Fruit fly (Drosophila melanogaster) whole organism, embryonic: ENCODE measurements around the gene Neto.

Experiments
- CG11093 ChIP-seq: fragments of 200-800 bp; sonication (Bioruptor generic); IDR thresholded peaks from 3 replicates; pipeline ENCODE4 v1.3.6; 2022; ENCODE audit warnings: missing biosample characterization, missing genetic modification characterization
- CG11398 ChIP-seq: fragments of 200-800 bp; sonication (Bioruptor generic); optimal IDR thresholded peaks from 2 replicates; lab custom pipeline; 2016; ENCODE audit warnings: missing biosample characterization, missing genetic modification characterization
- CG11723 ChIP-seq: fragments of 200-800 bp; sonication (Bioruptor generic); optimal IDR thresholded peaks from 2 replicates; lab custom pipeline; 2017; ENCODE audit warnings: missing biosample characterization, mild to moderate bottlenecking, missing genetic modification characterization
- CG12155 ChIP-seq: fragments of 200-800 bp; sonication (Bioruptor generic); optimal IDR thresholded peaks from 3 replicates; lab custom pipeline; 2016; ENCODE audit warnings: missing biosample characterization, missing genetic modification characterization
- CG12744 ChIP-seq: fragments of 200-800 bp; sonication (Bioruptor generic); optimal IDR thresholded peaks from 2 replicates; lab custom pipeline; 2016; ENCODE audit warnings: missing biosample characterization, missing genetic modification characterization
- CG14014 ChIP-seq: fragments of 200-800 bp; sonication (Bioruptor generic); IDR thresholded peaks from 2 replicates; pipeline ENCODE4 v1.3.6; 2022; ENCODE audit warnings: missing biosample characterization, missing genetic modification characterization
- CG17186 ChIP-seq: fragments of 200-800 bp; sonication (Bioruptor generic); optimal IDR thresholded peaks from 3 replicates; lab custom pipeline; 2017; ENCODE audit warnings: missing biosample characterization, missing genetic modification reagents, missing genetic modification characterization
- CG17361 ChIP-seq: fragments of 200-800 bp; sonication (Bioruptor generic); IDR thresholded peaks from 3 replicates; pipeline ENCODE4 v1.3.6; 2022; ENCODE audit warnings: missing biosample characterization, missing genetic modification characterization
- CG17385 ChIP-seq: fragments of 200-800 bp; sonication (Bioruptor generic); optimal IDR thresholded peaks from 3 replicates; lab custom pipeline; 2018; ENCODE audit warnings: missing biosample characterization, mild to moderate bottlenecking, missing genetic modification characterization
- CG17802 ChIP-seq: fragments of 200-800 bp; sonication (Bioruptor generic); optimal IDR thresholded peaks from 2 replicates; lab custom pipeline; 2018; ENCODE audit warnings: missing biosample characterization, mild to moderate bottlenecking, missing genetic modification characterization, moderate library complexity
- CG17829 ChIP-seq: fragments of 200-800 bp; optimal IDR thresholded peaks from 2 replicates; lab custom pipeline; 2019; ENCODE audit warnings: missing biosample characterization, mild to moderate bottlenecking, missing genetic modification characterization, moderate library complexity
- CG18011 ChIP-seq: fragments of 200-800 bp; sonication (Bioruptor generic); optimal IDR thresholded peaks from 2 replicates; lab custom pipeline; 2017; ENCODE audit warnings: missing biosample characterization, missing genetic modification characterization, mild to moderate bottlenecking, moderate library complexity, missing genotype
- CG2120 ChIP-seq: fragments of 200-800 bp; sonication (Bioruptor generic); optimal IDR thresholded peaks from 3 replicates; lab custom pipeline; 2016; ENCODE audit warnings: missing biosample characterization, missing genetic modification characterization
- CG3407 ChIP-seq: fragments of 200-800 bp; sonication (Bioruptor generic); optimal IDR thresholded peaks from 2 replicates; lab custom pipeline; 2018; ENCODE audit warnings: missing biosample characterization, mild to moderate bottlenecking, missing genetic modification characterization
- CG43689 ChIP-seq: fragments of 200-800 bp; sonication (Bioruptor generic); IDR thresholded peaks from 2 replicates; pipeline ENCODE4 v1.3.6; 2022; ENCODE audit warnings: missing biosample characterization, missing genetic modification characterization
- CG4424 ChIP-seq: fragments of 200-800 bp; sonication (Bioruptor generic); optimal IDR thresholded peaks from 3 replicates; lab custom pipeline; 2016; ENCODE audit warnings: missing biosample characterization, missing genetic modification characterization
- CG4617 ChIP-seq: fragments of 200-800 bp; sonication (Bioruptor generic); optimal IDR thresholded peaks from 3 replicates; lab custom pipeline; 2016; ENCODE audit warnings: missing biosample characterization, missing genetic modification characterization, borderline replicate concordance
- CG5245 ChIP-seq: fragments of 200-800 bp; sonication (Bioruptor generic); optimal IDR thresholded peaks from 3 replicates; lab custom pipeline; 2016; ENCODE audit warnings: missing biosample characterization, missing genetic modification characterization
- CG5953 ChIP-seq: fragments of 200-800 bp; sonication (Bioruptor generic); IDR thresholded peaks from 2 replicates; pipeline ENCODE4 v1.3.6; 2022; ENCODE audit warnings: missing biosample characterization, missing genetic modification characterization
- CG6254 ChIP-seq: fragments of 200-800 bp; sonication (Bioruptor generic); optimal IDR thresholded peaks from 3 replicates; lab custom pipeline; 2017; ENCODE audit warnings: mild to moderate bottlenecking, missing biosample characterization, missing genetic modification reagents, missing genetic modification characterization
- CG6791 ChIP-seq: fragments of 200-800 bp; sonication (Bioruptor generic); IDR thresholded peaks from 3 replicates; pipeline ENCODE4 v1.3.6; 2022; ENCODE audit warnings: missing biosample characterization, missing genetic modification characterization; ENCODE audit not compliant: partially characterized antibody
- CG9727 ChIP-seq: fragments of 200-800 bp; sonication (Bioruptor generic); optimal IDR thresholded peaks from 3 replicates; lab custom pipeline; 2017; ENCODE audit warnings: missing biosample characterization, mild to moderate bottlenecking, missing genetic modification characterization
- CHES-1-like ChIP-seq: fragments of 200-800 bp; sonication (Bioruptor generic); optimal IDR thresholded peaks from 2 replicates; lab custom pipeline; 2016; ENCODE audit warnings: missing biosample characterization, missing genetic modification characterization
- Camta ChIP-seq: fragments of 200-800 bp; sonication (Bioruptor generic); optimal IDR thresholded peaks from 2 replicates; lab custom pipeline; 2016; ENCODE audit warnings: missing biosample characterization, missing genetic modification characterization
- D19B ChIP-seq: fragments of 200-800 bp; sonication (Bioruptor generic); optimal IDR thresholded peaks from 2 replicates; lab custom pipeline; 2017; ENCODE audit warnings: missing biosample characterization, mild to moderate bottlenecking, missing genetic modification characterization
- Dfd ChIP-seq, 2 experiments: fragments of >200 bp; optimal IDR thresholded peaks; 2 replicates each; lab custom pipeline; 2017; ENCODE audit warnings: missing biosample characterization in 2 of 2, missing genetic modification characterization in 2 of 2
- Doc3 ChIP-seq: fragments of 200-800 bp; sonication (Bioruptor generic); IDR thresholded peaks from 3 replicates; pipeline ENCODE4 v1.3.6; 2022; ENCODE audit warnings: missing biosample characterization, missing genetic modification characterization; ENCODE audit not compliant: partially characterized antibody
- Fer2 ChIP-seq: fragments of 200-800 bp; sonication (Bioruptor generic); optimal IDR thresholded peaks from 2 replicates; lab custom pipeline; 2018; ENCODE audit warnings: missing biosample characterization, mild to moderate bottlenecking, missing genetic modification characterization, moderate library complexity
- GATAe ChIP-seq: fragments of 200-800 bp; sonication (Bioruptor generic); conservative IDR thresholded peaks from 2 replicates; pipeline ENCODE4 v1.3.6; 2022; ENCODE audit warnings: missing biosample characterization, missing genetic modification characterization
- HLHmδ ChIP-seq: fragments of 200-800 bp; sonication (Bioruptor generic); optimal IDR thresholded peaks from 2 replicates; lab custom pipeline; 2018; ENCODE audit warnings: missing biosample characterization, mild to moderate bottlenecking, missing genetic modification characterization, moderate library complexity
- Hsf ChIP-seq: fragments of 200-800 bp; sonication (Bioruptor generic); optimal IDR thresholded peaks from 3 replicates; lab custom pipeline; 2016; ENCODE audit warnings: missing biosample characterization, missing genetic modification characterization
- Mad ChIP-seq: fragments of 200-800 bp; sonication (Bioruptor generic); optimal IDR thresholded peaks from 2 replicates; lab custom pipeline; 2016; ENCODE audit warnings: missing biosample characterization, missing genetic modification characterization
- NK7.1 ChIP-seq: fragments of 200-800 bp; sonication (Bioruptor generic); optimal IDR thresholded peaks from 3 replicates; lab custom pipeline; 2016; ENCODE audit warnings: missing biosample characterization, missing genetic modification characterization
- Rfx ChIP-seq: fragments of 200-800 bp; sonication (Bioruptor generic); IDR thresholded peaks from 2 replicates; pipeline ENCODE4 v1.3.6; 2022; ENCODE audit warnings: missing biosample characterization, missing genetic modification characterization
- Taf1 ChIP-seq: fragments of 200-800 bp; sonication (Bioruptor generic); IDR thresholded peaks from 2 replicates; pipeline ENCODE4 v1.3.6; 2022; ENCODE audit warnings: missing biosample characterization, missing genetic modification characterization
- az2 ChIP-seq: fragments of 200-800 bp; sonication (Bioruptor generic); optimal IDR thresholded peaks from 3 replicates; lab custom pipeline; 2016; ENCODE audit warnings: missing biosample characterization, missing genetic modification characterization
- cas ChIP-seq: fragments of 200-800 bp; sonication (Bioruptor generic); IDR thresholded peaks from 2 replicates; pipeline ENCODE4 v1.3.6; 2022; ENCODE audit warnings: missing biosample characterization, missing genetic modification characterization
- dati ChIP-seq: fragments of 200-800 bp; sonication (Bioruptor generic); IDR thresholded peaks from 2 replicates; pipeline ENCODE4 v1.3.6; 2022; ENCODE audit warnings: missing biosample characterization, missing genetic modification characterization
- esg ChIP-seq: fragments of 200-800 bp; sonication (Bioruptor generic); conservative IDR thresholded peaks from 2 replicates; pipeline ENCODE4 v1.3.6; 2022; ENCODE audit warnings: missing biosample characterization, missing genetic modification characterization
- fru ChIP-seq: fragments of >200 bp; optimal IDR thresholded peaks from 2 replicates; lab custom pipeline; 2017
- ftz-f1 ChIP-seq: fragments of 200-800 bp; sonication (Bioruptor generic); optimal IDR thresholded peaks from 2 replicates; lab custom pipeline; 2016; ENCODE audit warnings: missing biosample characterization, missing genetic modification characterization
- gcm2 ChIP-seq: fragments of 200-800 bp; sonication (Bioruptor generic); optimal IDR thresholded peaks from 2 replicates; lab custom pipeline; 2016; ENCODE audit warnings: missing biosample characterization, missing genetic modification characterization
- grau ChIP-seq: fragments of 200-800 bp; optimal IDR thresholded peaks from 3 replicates; lab custom pipeline; 2019; ENCODE audit warnings: missing biosample characterization, mild to moderate bottlenecking, missing genetic modification characterization, moderate library complexity
- klu ChIP-seq: fragments of 200-800 bp; sonication (Bioruptor generic); IDR thresholded peaks from 2 replicates; pipeline ENCODE4 v1.3.6; 2022; ENCODE audit warnings: missing biosample characterization, missing genetic modification characterization
- nerfin-2 ChIP-seq: fragments of 200-800 bp; sonication (Bioruptor generic); IDR thresholded peaks from 2 replicates; pipeline ENCODE4 v1.3.6; 2022; ENCODE audit warnings: missing biosample characterization, missing genetic modification characterization; ENCODE audit not compliant: partially characterized antibody
- pb ChIP-seq: fragments of 200-800 bp; sonication (Bioruptor generic); optimal IDR thresholded peaks from 3 replicates; lab custom pipeline; 2016; ENCODE audit warnings: missing biosample characterization, missing genetic modification characterization
- pita ChIP-seq: fragments of 200-800 bp; sonication (Bioruptor generic); optimal IDR thresholded peaks from 2 replicates; lab custom pipeline; 2017; ENCODE audit warnings: missing biosample characterization, mild to moderate bottlenecking, missing genetic modification characterization
- ro ChIP-seq: fragments of 200-800 bp; sonication (Bioruptor generic); IDR thresholded peaks from 2 replicates; pipeline ENCODE4 v1.3.6; 2022; ENCODE audit warnings: missing biosample characterization, missing genetic modification characterization
- scrt ChIP-seq: fragments of 200-800 bp; sonication (Bioruptor generic); optimal IDR thresholded peaks from 2 replicates; lab custom pipeline; 2018; ENCODE audit warnings: missing biosample characterization, mild to moderate bottlenecking, missing genetic modification characterization, moderate library complexity
- sd ChIP-seq: fragments of 200-800 bp; sonication (Bioruptor generic); optimal IDR thresholded peaks from 3 replicates; lab custom pipeline; 2018; ENCODE audit warnings: missing biosample characterization, mild to moderate bottlenecking, missing genetic modification characterization, moderate library complexity
- tup ChIP-seq: fragments of 200-800 bp; sonication (Bioruptor generic); optimal IDR thresholded peaks from 2 replicates; lab custom pipeline; 2016; ENCODE audit warnings: missing biosample characterization, mild to moderate bottlenecking, missing genetic modification characterization, moderate library complexity
- unpg ChIP-seq: fragments of 200-800 bp; sonication (Bioruptor generic); optimal IDR thresholded peaks from 3 replicates; lab custom pipeline; 2018; ENCODE audit warnings: missing biosample characterization, mild to moderate bottlenecking, missing genetic modification characterization, moderate library complexity
- wdn ChIP-seq: fragments of 200-800 bp; sonication (Bioruptor generic); IDR thresholded peaks from 2 replicates; pipeline ENCODE4 v1.3.6; 2022; ENCODE audit warnings: missing biosample characterization, missing genetic modification characterization

Gene Neto

dm6 chrX:13447438-13447837 lies 1.7 kb downstream of the Neto start (continued):
- no peak for TF ChIP-seq Hsf
- no peak for TF ChIP-seq Dfd (GFP tag; optimal IDR thresholded peaks at IDR 0.05; lab: Kevin White, UChicago)
- TF ChIP-seq CG4617 (GFP tag; lab: Kevin White, UChicago) = no peak
- no peak for TF ChIP-seq CG6791
- TF ChIP-seq GATAe (GFP tag; lab: Robert Waterston, UW) = no peak
- TF ChIP-seq dati (GFP tag; lab: Robert Waterston, UW) = no peak
- TF ChIP-seq pb (GFP tag; lab: Kevin White, UChicago) = no peak
- TF ChIP-seq CG17186 (GFP tag; lab: Kevin White, UChicago) = no peak
- TF ChIP-seq CG5953 = no peak
- no peak for TF ChIP-seq CG5245
- TF ChIP-seq CG17802 (tag; lab: Kevin White, UChicago) = no peak
- TF ChIP-seq CG17361 (GFP tag; lab: Robert Waterston, UW) = no peak
- no peak for TF ChIP-seq CG11723 (GFP tag; lab: Kevin White, UChicago)
- TF ChIP-seq Camta (GFP tag; lab: Kevin White, UChicago) = no peak
- no peak for TF ChIP-seq wdn
- TF ChIP-seq Taf1 (GFP tag; lab: Robert Waterston, UW) = no peak
- no peak for TF ChIP-seq CG11093 (GFP tag; lab: Robert Waterston, UW)
- TF ChIP-seq fru (lab: Kevin White, UChicago) = no peak
- no peak for TF ChIP-seq CG4424 (GFP tag; lab: Kevin White, UChicago)
- no peak for TF ChIP-seq CG17829
- peak; percentile 54 for TF ChIP-seq CG2120 (GFP tag; lab: Kevin White, UChicago)
- TF ChIP-seq CG6254 (GFP tag; lab: Kevin White, UChicago) = no peak
- no peak for TF ChIP-seq HLHmδ (GFP tag; lab: Kevin White, UChicago)
- no peak for TF ChIP-seq Doc3 (GFP tag; lab: Robert Waterston, UW)
- no peak for TF ChIP-seq tup (GFP tag; lab: Kevin White, UChicago)
- TF ChIP-seq D19B (GFP tag; lab: Kevin White, UChicago) = peak; percentile 17
- no peak for TF ChIP-seq CG18011 (GFP tag; lab: Kevin White, UChicago)
- TF ChIP-seq CHES-1-like = no peak
- no peak for TF ChIP-seq klu (GFP tag; lab: Robert Waterston, UW)
- no peak for TF ChIP-seq ro (GFP tag; lab: Robert Waterston, UW)
- TF ChIP-seq gcm2 (GFP tag; lab: Kevin White, UChicago) = no peak
- no peak for TF ChIP-seq cas (GFP tag; lab: Robert Waterston, UW)
- no peak for TF ChIP-seq nerfin-2
- TF ChIP-seq CG17385 (GFP tag; lab: Kevin White, UChicago) = no peak
- TF ChIP-seq esg (GFP tag; lab: Robert Waterston, UW) = peak; percentile 38; the same call in 1 of the 2 replicates
- no peak for TF ChIP-seq az2 (GFP tag; lab: Kevin White, UChicago)
- TF ChIP-seq sd (tag; lab: Kevin White, UChicago) = no peak
- TF ChIP-seq CG12155 (GFP tag; lab: Kevin White, UChicago) = no peak
- TF ChIP-seq Rfx = peak; percentile 48; the same call in 1 of the 2 replicates
- no peak for TF ChIP-seq ftz-f1 (GFP tag; lab: Kevin White, UChicago)
- no peak for TF ChIP-seq CG11398 (GFP tag; lab: Kevin White, UChicago)
- no peak for TF ChIP-seq Fer2 (tag; lab: Kevin White, UChicago)
- no peak for TF ChIP-seq CG12744 (GFP tag; lab: Kevin White, UChicago)
- TF ChIP-seq Mad (GFP tag; lab: Kevin White, UChicago) = no peak
- peak; percentile 42 for TF ChIP-seq grau (tag; lab: Kevin White, UChicago)
- TF ChIP-seq CG43689 (GFP tag; lab: Robert Waterston, UW) = 0 out of 2 replicates have a peak, but pooled peaks have one; percentile 10
- no peak for TF ChIP-seq CG3407
- no peak for TF ChIP-seq CG9727 (GFP tag; lab: Kevin White, UChicago)
- TF ChIP-seq pita (GFP tag; lab: Kevin White, UChicago) = no peak
- no peak for TF ChIP-seq NK7.1 (GFP tag; lab: Kevin White, UChicago)
- no peak for TF ChIP-seq CG14014
- no peak for TF ChIP-seq unpg
- TF ChIP-seq scrt (GFP tag; lab: Kevin White, UChicago) = no peak
